Fruit fly (Drosophila melanogaster) whole organism, pupa: ENCODE data around the gene CG43935.

Experiments
- CG10348 ChIP-seq: fragments of 200-800 bp; sonication (Bioruptor generic); IDR thresholded peaks from 2 replicates; pipeline ENCODE4 v1.3.6; 2022; ENCODE audit warnings: missing biosample characterization, missing genetic modification characterization
- CG12605 ChIP-seq: fragments of 200-800 bp; sonication (Bioruptor generic); IDR thresholded peaks from 2 replicates; pipeline ENCODE4 v1.3.6; 2022; ENCODE audit warnings: missing biosample characterization, missing genetic modification characterization
- CG13204 ChIP-seq: fragments of 200-800 bp; sonication (Bioruptor generic); optimal IDR thresholded peaks from 2 replicates; lab custom pipeline; 2018; ENCODE audit warnings: missing biosample characterization, mild to moderate bottlenecking, missing genetic modification characterization, moderate library complexity
- CG14655 ChIP-seq: fragments of 200-800 bp; sonication (Bioruptor generic); optimal IDR thresholded peaks from 3 replicates; lab custom pipeline; 2017; ENCODE audit warnings: mild to moderate bottlenecking, missing biosample characterization, missing genetic modification reagents, missing genetic modification characterization
- CG15710 ChIP-seq: fragments of 200-800 bp; sonication (Bioruptor generic); optimal IDR thresholded peaks from 2 replicates; lab custom pipeline; 2018; ENCODE audit warnings: missing biosample characterization, mild to moderate bottlenecking, missing genetic modification characterization, moderate library complexity
- CG17806 ChIP-seq: fragments of 200-800 bp; sonication (Bioruptor generic); optimal IDR thresholded peaks from 2 replicates; lab custom pipeline; 2018; ENCODE audit warnings: missing biosample characterization, mild to moderate bottlenecking, missing genetic modification characterization, moderate library complexity
- CG32121 ChIP-seq: fragments of 200-800 bp; sonication (Bioruptor generic); IDR thresholded peaks from 2 replicates; pipeline ENCODE4 v1.3.6; 2022; ENCODE audit warnings: missing biosample characterization, missing genetic modification characterization
- CG34367 ChIP-seq: fragments of 200-800 bp; sonication (Bioruptor generic); optimal IDR thresholded peaks from 2 replicates; lab custom pipeline; 2018; ENCODE audit warnings: missing biosample characterization, mild to moderate bottlenecking, missing genetic modification characterization
- CG4496 ChIP-seq: fragments of 200-800 bp; sonication (Bioruptor generic); IDR thresholded peaks from 3 replicates; pipeline ENCODE4 v1.3.6; 2022; ENCODE audit warnings: missing biosample characterization, missing genetic modification characterization
- CG8159 ChIP-seq: fragments of 200-800 bp; sonication (Bioruptor generic); optimal IDR thresholded peaks from 3 replicates; lab custom pipeline; 2018; ENCODE audit warnings: missing biosample characterization, mild to moderate bottlenecking, missing genetic modification characterization, moderate library complexity
- CG8301 ChIP-seq: fragments of 200-800 bp; sonication (Bioruptor generic); optimal IDR thresholded peaks from 2 replicates; lab custom pipeline; 2018; ENCODE audit warnings: missing biosample characterization, mild to moderate bottlenecking, missing genetic modification characterization
- CG9948 ChIP-seq: fragments of 200-800 bp; sonication (Bioruptor generic); optimal IDR thresholded peaks from 2 replicates; lab custom pipeline; 2018; ENCODE audit warnings: missing biosample characterization, mild to moderate bottlenecking, missing genetic modification characterization, moderate library complexity
- D1 ChIP-seq: fragments of 200-800 bp; sonication (Bioruptor generic); optimal IDR thresholded peaks from 2 replicates; lab custom pipeline; 2018; ENCODE audit warnings: missing biosample characterization, mild to moderate bottlenecking, missing genetic modification characterization, moderate library complexity
- EcR ChIP-seq: fragments of 200-800 bp; sonication (Bioruptor generic); optimal IDR thresholded peaks from 3 replicates; lab custom pipeline; 2019; ENCODE audit warnings: missing biosample characterization, missing genetic modification characterization, mild to moderate bottlenecking, moderate library complexity, missing genetic modification reagents
- Ets98B ChIP-seq: fragments of 200-800 bp; sonication (Bioruptor generic); IDR thresholded peaks from 2 replicates; pipeline ENCODE4 v1.3.6; 2022; ENCODE audit warnings: missing biosample characterization, missing genetic modification characterization
- Pif1A ChIP-seq: fragments of 200-800 bp; sonication (Bioruptor generic); optimal IDR thresholded peaks from 3 replicates; lab custom pipeline; 2016; ENCODE audit warnings: missing biosample characterization, missing genetic modification characterization
- Pif1B ChIP-seq: fragments of 200-800 bp; sonication (Bioruptor generic); optimal IDR thresholded peaks from 3 replicates; lab custom pipeline; 2016; ENCODE audit warnings: missing biosample characterization, missing genetic modification characterization
- Snoo ChIP-seq: fragments of 200-800 bp; sonication (Bioruptor generic); optimal IDR thresholded peaks from 3 replicates; lab custom pipeline; 2017; ENCODE audit warnings: missing biosample characterization, mild to moderate bottlenecking, missing genetic modification characterization, inconsistent platforms
- fd96Ca ChIP-seq: fragments of 200-800 bp; sonication (Bioruptor generic); IDR thresholded peaks from 3 replicates; pipeline ENCODE4 v1.3.6; 2022; ENCODE audit warnings: missing biosample characterization, missing genetic modification characterization
- gl ChIP-seq: fragments of 200-800 bp; sonication (Bioruptor generic); optimal IDR thresholded peaks from 2 replicates; lab custom pipeline; 2018; ENCODE audit warnings: missing biosample characterization, mild to moderate bottlenecking, missing genetic modification characterization
- rn ChIP-seq: fragments of 200-800 bp; sonication (Bioruptor generic); IDR thresholded peaks from 2 replicates; pipeline ENCODE4 v1.3.6; 2022; ENCODE audit warnings: missing biosample characterization, missing genetic modification characterization

CG43935 gene

DNA sequence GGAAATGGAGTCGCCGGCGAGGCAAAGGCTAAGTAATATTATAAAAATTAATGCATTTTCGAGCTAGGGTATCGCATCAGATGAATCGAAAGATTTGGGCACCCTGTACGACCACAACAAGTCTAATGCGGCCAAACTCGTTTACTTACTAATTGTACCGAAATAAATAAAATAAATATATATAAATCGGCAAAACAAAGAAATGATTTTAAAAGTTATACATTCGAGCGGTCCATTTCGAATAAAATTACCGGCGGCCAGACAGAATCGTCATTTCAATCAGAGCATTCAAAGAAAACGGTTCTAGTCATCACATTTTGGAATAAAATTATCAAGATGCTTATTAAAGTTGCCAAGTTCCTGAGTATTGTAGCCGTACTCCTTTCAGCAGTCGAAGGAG is 27.6 kb downstream of the CG43935 start, which contains the start of gene CG14258:
Gene CG14258 (plus strand): TSS at position 301 of the 400 bp plus-strand sequence.
- no peak for TF ChIP-seq Snoo (tag; lab: Kevin White, UChicago)
- no peak for TF ChIP-seq CG12605 (GFP tag; lab: Robert Waterston, UW)
- TF ChIP-seq Pif1B = no peak
- no peak for TF ChIP-seq CG4496 (GFP tag; lab: Robert Waterston, UW)
- no peak for TF ChIP-seq CG8159 (tag; lab: Kevin White, UChicago)
- no peak for TF ChIP-seq Ets98B
- no peak for TF ChIP-seq CG14655
- no peak for TF ChIP-seq CG34367 (tag; lab: Kevin White, UChicago)
- TF ChIP-seq CG32121 (GFP tag; lab: Robert Waterston, UW) = no peak

dm6 chr3R:27094233-27094632 is 29.0 kb downstream of the CG43935 start, which contains the start of gene CG14259:
TSS of gene CG14259 (plus strand) at chr3R:27094533.
- TF ChIP-seq Snoo (tag; lab: Kevin White, UChicago) (no peak), CG34367 (tag; lab: Kevin White, UChicago) (no peak), fd96Ca (GFP tag; lab: Robert Waterston, UW) (no peak), CG32121 (GFP tag; lab: Robert Waterston, UW) (no peak), CG15710 (no peak), gl (tag; lab: Kevin White, UChicago) (no peak), CG12605 (GFP tag; lab: Robert Waterston, UW) (no peak), CG8301 (tag; lab: Kevin White, UChicago) (no peak), D1 (no peak), rn (GFP tag; lab: Robert Waterston, UW) (no peak), CG10348 (GFP tag; lab: Robert Waterston, UW) (no peak), CG8159 (tag; lab: Kevin White, UChicago) (no peak), CG17806 (no peak)

DNA sequence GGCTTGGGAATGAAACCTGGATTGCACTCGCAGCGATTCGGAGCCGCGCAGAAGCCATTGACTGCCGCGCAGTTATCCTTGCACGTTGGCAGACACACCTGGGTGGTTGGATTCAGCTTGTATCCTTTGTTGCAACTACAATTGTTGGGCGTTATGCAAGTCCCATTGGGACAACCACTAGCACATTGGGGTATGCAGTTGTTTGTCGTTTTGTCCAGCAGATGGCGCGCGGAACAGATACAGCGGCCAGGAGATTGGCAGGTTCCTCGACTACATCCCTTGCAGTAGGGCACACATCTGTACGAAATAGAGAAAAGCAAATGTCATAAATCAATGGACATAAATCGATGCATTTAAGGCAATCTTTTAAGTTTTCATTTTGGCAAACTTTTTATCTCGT is 33.4 kb downstream of the CG43935 start:
- TF ChIP-seq CG12605 (GFP tag; lab: Robert Waterston, UW) = no peak
- TF ChIP-seq Snoo (tag; lab: Kevin White, UChicago) = no peak
- TF ChIP-seq Pif1B = no peak
- no peak for TF ChIP-seq CG4496 (GFP tag; lab: Robert Waterston, UW)
- TF ChIP-seq Pif1A (GFP tag; lab: Kevin White, UChicago) = no peak
- TF ChIP-seq CG15710 = no peak
- TF ChIP-seq CG17806 = no peak
- no peak for TF ChIP-seq CG8159 (tag; lab: Kevin White, UChicago)
- no peak for TF ChIP-seq D1
- no peak for TF ChIP-seq CG8301 (tag; lab: Kevin White, UChicago)
- no peak for TF ChIP-seq CG9948 (tag; lab: Kevin White, UChicago)
- no peak for TF ChIP-seq CG34367 (tag; lab: Kevin White, UChicago)
- TF ChIP-seq fd96Ca (GFP tag; lab: Robert Waterston, UW) = no peak
- no peak for TF ChIP-seq CG13204 (GFP tag; lab: Kevin White, UChicago)
- TF ChIP-seq Ets98B = no peak
- no peak for TF ChIP-seq CG32121 (GFP tag; lab: Robert Waterston, UW)
- TF ChIP-seq CG10348 (GFP tag; lab: Robert Waterston, UW) = no peak
- no peak for TF ChIP-seq gl (tag; lab: Kevin White, UChicago)

DNA sequence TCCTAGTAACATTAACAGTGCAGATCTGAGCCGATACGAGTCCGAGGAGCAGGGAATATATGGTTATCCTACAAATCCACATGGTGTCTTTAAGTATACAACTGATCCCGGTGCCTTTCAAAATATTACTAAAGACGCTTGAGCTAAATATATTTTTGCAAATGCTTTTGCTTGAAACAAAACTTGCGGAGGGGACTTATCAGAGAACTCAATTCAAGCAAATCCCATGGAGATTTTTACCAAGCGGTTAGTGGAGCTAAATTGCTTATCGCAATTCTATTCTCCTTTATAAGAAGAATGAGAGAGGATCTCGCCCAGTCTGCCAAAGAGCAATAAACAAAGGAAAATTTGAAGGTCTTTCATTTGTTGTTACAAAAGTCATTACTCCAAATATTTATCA is 34.3 kb downstream of the CG43935 start, which contains the start of gene eater:
Gene eater (minus strand): TSS at position 101 of the 400 bp plus-strand sequence.
- TF ChIP-seq Ets98B = no peak
- TF ChIP-seq CG10348 (GFP tag; lab: Robert Waterston, UW) = no peak
- TF ChIP-seq CG12605 (GFP tag; lab: Robert Waterston, UW) = no peak

- peak; percentile 28 for TF ChIP-seq CG8159 (tag; lab: Kevin White, UChicago)
- no peak for TF ChIP-seq CG9948 (tag; lab: Kevin White, UChicago)
- no peak for TF ChIP-seq CG4496 (GFP tag; lab: Robert Waterston, UW)
- TF ChIP-seq Pif1B = no peak
- peak; percentile 14 for TF ChIP-seq CG17806
- no peak for TF ChIP-seq CG12605 (GFP tag; lab: Robert Waterston, UW)
- TF ChIP-seq CG10348 (GFP tag; lab: Robert Waterston, UW) = no peak
- TF ChIP-seq CG14655 = peak; percentile 15
- no peak for TF ChIP-seq rn (GFP tag; lab: Robert Waterston, UW)
- TF ChIP-seq Pif1A (GFP tag; lab: Kevin White, UChicago) = no peak
- TF ChIP-seq D1 = no peak
- TF ChIP-seq, all 21 proteins: peak for 3
Measured at dm6 chr3R:27100930-27101329, 35.7 kb downstream of the CG43935 start, which contains the start of gene Jhbp11. TSS of gene Jhbp11 (plus strand) at chr3R:27101230.

dm6 chr3R:27105439-27105838 is 40.2 kb downstream of the CG43935 start:
- TF ChIP-seq fd96Ca (GFP tag; lab: Robert Waterston, UW) = no peak
- no peak for TF ChIP-seq rn (GFP tag; lab: Robert Waterston, UW)
- TF ChIP-seq Pif1B = no peak
- TF ChIP-seq CG9948 (tag; lab: Kevin White, UChicago) = no peak
- no peak for TF ChIP-seq EcR (GFP tag; lab: Kevin White, UChicago)
- no peak for TF ChIP-seq CG15710
- no peak for TF ChIP-seq CG8159 (tag; lab: Kevin White, UChicago)
- TF ChIP-seq Pif1A (GFP tag; lab: Kevin White, UChicago) = no peak
- TF ChIP-seq CG17806 = no peak
- TF ChIP-seq CG32121 (GFP tag; lab: Robert Waterston, UW) = no peak
- no peak for TF ChIP-seq CG34367 (tag; lab: Kevin White, UChicago)
- no peak for TF ChIP-seq CG12605 (GFP tag; lab: Robert Waterston, UW)
- no peak for TF ChIP-seq D1
- TF ChIP-seq gl (tag; lab: Kevin White, UChicago) = no peak
- no peak for TF ChIP-seq CG8301 (tag; lab: Kevin White, UChicago)
